Worm (Caenorhabditis elegans): ENCODE data around the gene nhr-177.
"Not testable (repeated sequence)": the region's sequence is repeated elsewhere in the genome, so short reads cannot be mapped to it uniquely, and the experiment has no call there.

DNA sequence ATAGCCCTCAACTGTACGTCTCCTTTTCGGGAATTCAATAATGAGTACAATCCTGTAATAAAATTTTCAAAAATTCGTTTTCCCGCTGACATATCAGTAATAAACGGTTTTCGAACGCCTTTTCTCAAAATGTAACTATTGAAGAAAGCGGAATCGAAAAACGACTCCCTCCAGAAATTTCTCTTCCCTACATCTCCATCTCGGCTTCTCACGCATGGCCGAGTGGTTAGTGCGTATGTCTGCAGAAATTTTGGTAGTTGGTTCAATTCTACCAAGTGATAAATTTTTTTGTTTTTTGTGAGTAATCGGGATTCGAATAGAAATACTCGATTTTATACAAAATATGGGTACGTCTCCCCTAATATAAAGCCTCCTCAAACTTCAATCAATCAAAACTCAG, 48.9 kb upstream of the nhr-177 start:
- TF ChIP-seq Y75B8A.6 (GFP tag; IDR thresholded peaks at IDR 0.05): peak; percentile 67; the same call in 1 of the 2 replicates
- TF ChIP-seq ZK546.5 (tag; optimal IDR thresholded peaks at IDR 0.05); fkh-10 (GFP tag; optimal IDR thresholded peaks at IDR 0.05); zfp-2 (tag; optimal IDR thresholded peaks at IDR 0.05); zip-2 (tag; optimal IDR thresholded peaks at IDR 0.05); nhr-28 (tag; optimal IDR thresholded peaks at IDR 0.05); pha-4 (tag; optimal IDR thresholded peaks at IDR 0.05); lir-3 (tag; optimal IDR thresholded peaks at IDR 0.05): not testable (repeated sequence)
- TF ChIP-seq vab-7 (GFP tag; IDR thresholded peaks at IDR 0.05): peak; percentile 92
- peak; percentile 95 for TF ChIP-seq pha-4 (GFP tag; IDR thresholded peaks at IDR 0.05)

Data from whole organism, L4 larva.